Worm (Caenorhabditis elegans) whole organism, early embryonic: ENCODE results near the gene sri-57.

ENCODE experiments used
- B0310.2 ChIP-seq: sonication (generic microtip); optimal IDR thresholded peaks from 2 replicates; lab custom pipeline; 2016; ENCODE audit warnings: mild to moderate bottlenecking, missing genetic modification characterization, missing compliant biosample characterization
- F13C5.2 ChIP-seq: sonication (generic microtip); optimal IDR thresholded peaks from 2 replicates; lab custom pipeline; 2017; ENCODE audit warnings: mild to moderate bottlenecking, missing genetic modification characterization, inconsistent platforms, missing compliant biosample characterization
- aly-1 ChIP-seq: sonication (generic microtip); optimal IDR thresholded peaks from 2 replicates; lab custom pipeline; 2016; ENCODE audit warnings: missing genetic modification characterization, missing compliant biosample characterization
- ama-1 ChIP-seq: fragments of 150-350 bp; optimal IDR thresholded peaks from 2 replicates; lab custom pipeline; 2014
- ets-7 ChIP-seq: sonication (generic microtip); optimal IDR thresholded peaks from 2 replicates; lab custom pipeline; 2016; ENCODE audit warnings: missing genotype, missing genetic modification characterization, missing compliant biosample characterization
- hnd-1 ChIP-seq: sonication (generic microtip); optimal IDR thresholded peaks from 2 replicates; lab custom pipeline; 2016; ENCODE audit warnings: missing genetic modification characterization, missing compliant biosample characterization
- pes-1 ChIP-seq: fragments of 200-800 bp; sonication (Bioruptor generic); IDR thresholded peaks from 2 replicates; pipeline ENCODE4 v1.3.6; 2022; ENCODE audit warnings: missing genetic modification reagents, missing genetic modification characterization, missing compliant biosample characterization
- sea-1 ChIP-seq: fragments of 200-800 bp; sonication (Bioruptor generic); conservative IDR thresholded peaks from 2 replicates; pipeline ENCODE4 v1.3.6; 2022; ENCODE audit warnings: missing genetic modification characterization, missing compliant biosample characterization
- tra-4 ChIP-seq: sonication (generic microtip); optimal IDR thresholded peaks from 2 replicates; lab custom pipeline; 2017; ENCODE audit warnings: missing genetic modification characterization, missing compliant biosample characterization

ce11 chrII:2622480-2622879 lies 49.7 kb downstream of the sri-57 start, which contains the start of gene D2062.5:
- no peak for TF ChIP-seq B0310.2 (tag; lab: Kevin White, UChicago)
- TF ChIP-seq ets-7 (tag; lab: Kevin White, UChicago), result no peak
- TF ChIP-seq aly-1, result no peak
- no peak for TF ChIP-seq ama-1 (lab: Kevin White, UChicago)
- no peak for TF ChIP-seq sea-1 (GFP tag; lab: Robert Waterston, UW)
- no peak for TF ChIP-seq tra-4 (tag; lab: Kevin White, UChicago)
- TF ChIP-seq hnd-1 (tag; lab: Kevin White, UChicago), result no peak
- no peak for TF ChIP-seq F13C5.2 (tag; lab: Kevin White, UChicago)
- TF ChIP-seq pes-1 (GFP tag; lab: Robert Waterston, UW), result no peak
